Worm (Caenorhabditis elegans) whole organism, L4/young adult: ENCODE data around the gene D2062.13.
"Not testable (repeated sequence)": the region's sequence is repeated elsewhere in the genome, so short reads cannot be mapped to it uniquely, and the experiment has no call there.

ENCODE experiments used
- W03F9.2 ChIP-seq: fragments of 150-350 bp; optimal IDR thresholded peaks from 2 replicates; lab custom pipeline; 2014; ENCODE audit warnings: missing biosample characterization, missing genetic modification characterization
- dao-5 ChIP-seq: sonication (generic microtip); optimal IDR thresholded peaks from 2 replicates; lab custom pipeline; 2016; ENCODE audit warnings: missing genotype, missing genetic modification characterization, moderate library complexity, missing compliant biosample characterization
- him-1 ChIP-seq: sonication (generic microtip); optimal IDR thresholded peaks from 2 replicates; lab custom pipeline; 2016; ENCODE audit warnings: missing genotype, missing genetic modification reagents, missing genetic modification characterization, missing compliant biosample characterization

The D2062.13 gene

ce11 chrII:2612278-2612677 is at the start of gene D2062.13:
TSS of gene D2062.13 (plus strand) at chrII:2612578.
- TF ChIP-seq him-1, dao-5, W03F9.2 (tag; lab: Kevin White, UChicago): not testable (repeated sequence)

ce11 chrII:2563973-2564372 is 48.4 kb upstream of the D2062.13 start, which contains the start of gene nep-18:
TSS of gene nep-18 (minus strand) at chrII:2564073.
- no peak for TF ChIP-seq him-1 (tag; lab: Kevin White, UChicago)
- no peak for TF ChIP-seq W03F9.2 (tag; lab: Kevin White, UChicago)
- no peak for TF ChIP-seq dao-5 (tag; lab: Kevin White, UChicago)

- TF ChIP-seq him-1 (tag; lab: Kevin White, UChicago) (peak; percentile 52), dao-5 (tag; lab: Kevin White, UChicago) (no peak), W03F9.2 (tag; lab: Kevin White, UChicago) (peak; percentile 86)
Measured at ce11 chrII:2564899-2565298, 47.5 kb upstream of the D2062.13 start, which contains the start of gene usp-39. TSS of gene usp-39 (plus strand) at chrII:2565275.

ce11 chrII:2578216-2578615 is 34.2 kb upstream of the D2062.13 start:
- TF ChIP-seq W03F9.2 (tag; lab: Kevin White, UChicago), result no peak
- no peak for TF ChIP-seq him-1 (tag; lab: Kevin White, UChicago)
- TF ChIP-seq dao-5 (tag; lab: Kevin White, UChicago), result no peak

ce11 chrII:2583044-2583443 is 29.3 kb upstream of the D2062.13 start, which contains the start of gene sri-74:
TSS of gene sri-74 (minus strand) at chrII:2583144.
- TF ChIP-seq dao-5 (tag; lab: Kevin White, UChicago) (no peak), W03F9.2 (tag; lab: Kevin White, UChicago) (no peak), him-1 (tag; lab: Kevin White, UChicago) (no peak)

ce11 chrII:2585493-2585892 is 26.9 kb upstream of the D2062.13 start, which contains the start of gene sri-36:
TSS of gene sri-36 (minus strand) at chrII:2585593.
- TF ChIP-seq him-1 (tag; lab: Kevin White, UChicago) (no peak), W03F9.2 (tag; lab: Kevin White, UChicago) (no peak), dao-5 (tag; lab: Kevin White, UChicago) (no peak)

- TF ChIP-seq him-1 (tag; lab: Kevin White, UChicago) (no peak), dao-5 (tag; lab: Kevin White, UChicago) (no peak), W03F9.2 (tag; lab: Kevin White, UChicago) (no peak)
Measured at ce11 chrII:2586861-2587554, 25.4 kb upstream of the D2062.13 start, which contains the start of the genes F33H12.7 and sri-39. TSS of gene F33H12.7 (minus strand) at chrII:2586911. TSS of gene sri-39 (plus strand) at chrII:2587504.

ce11 chrII:2600176-2600575 is 12.2 kb upstream of the D2062.13 start, which contains the start of gene F33H12.1:
TSS of gene F33H12.1 (plus strand) at chrII:2600476.
- TF ChIP-seq W03F9.2, dao-5, him-1 (tag; lab: Kevin White, UChicago): not testable (repeated sequence)

ce11 chrII:2600931-2601330 is 11.4 kb upstream of the D2062.13 start:
- no peak for TF ChIP-seq W03F9.2 (tag; lab: Kevin White, UChicago)
- no peak for TF ChIP-seq dao-5 (tag; lab: Kevin White, UChicago)
- no peak for TF ChIP-seq him-1 (tag; lab: Kevin White, UChicago)

ce11 chrII:2605319-2605718 is 7.1 kb upstream of the D2062.13 start, which contains the start of gene sri-77:
TSS of gene sri-77 (minus strand) at chrII:2605419.
- TF ChIP-seq W03F9.2 (tag; lab: Kevin White, UChicago) (no peak), dao-5 (tag; lab: Kevin White, UChicago) (no peak), him-1 (tag; lab: Kevin White, UChicago) (no peak)

- TF ChIP-seq dao-5 (tag; lab: Kevin White, UChicago) (no peak), him-1 (tag; lab: Kevin White, UChicago) (no peak), W03F9.2 (tag; lab: Kevin White, UChicago) (no peak)
Measured at ce11 chrII:2610202-2610912, 2.0 kb upstream of the D2062.13 start, which contains the start of gene sri-38. TSS of gene sri-38 (plus strand) at chrII:2610862.

- TF ChIP-seq him-1 (tag; lab: Kevin White, UChicago) (no peak), W03F9.2 (tag; lab: Kevin White, UChicago) (no peak), dao-5 (tag; lab: Kevin White, UChicago) (no peak)
Measured at ce11 chrII:2611009-2611408, 1.4 kb upstream of the D2062.13 start.

- TF ChIP-seq dao-5, him-1, W03F9.2 (tag; lab: Kevin White, UChicago): not testable (repeated sequence)
Measured at ce11 chrII:2616634-2617033, 4.3 kb downstream of the D2062.13 start, which contains the start of gene msrp-5. TSS of gene msrp-5 (plus strand) at chrII:2616934.
